Worm (Caenorhabditis elegans) whole organism, L2 larva: ENCODE results near the gene dnc-2.

Experiments used
- F13H6.1 ChIP-seq: sonication (generic microtip); optimal IDR thresholded peaks from 2 replicates; lab custom pipeline; 2016; ENCODE audit warnings: missing genetic modification characterization, missing compliant biosample characterization
- alr-1 ChIP-seq: fragments of 150-350 bp; optimal IDR thresholded peaks from 2 replicates; lab custom pipeline; 2014; ENCODE audit warnings: missing biosample characterization, missing genetic modification characterization
- aly-2 ChIP-seq: fragments of 150-350 bp; optimal IDR thresholded peaks from 2 replicates; lab custom pipeline; 2014; ENCODE audit warnings: missing biosample characterization, missing genetic modification characterization
- egl-27 ChIP-seq: sonication (generic microtip); optimal IDR thresholded peaks from 3 replicates; lab custom pipeline; 2017; ENCODE audit warnings: missing biosample characterization, missing genetic modification reagents, missing genetic modification characterization
- nhr-12 ChIP-seq: fragments of 150-350 bp; optimal IDR thresholded peaks from 2 replicates; lab custom pipeline; 2014; ENCODE audit warnings: missing biosample characterization, missing genetic modification characterization
- nhr-237 ChIP-seq: fragments of 150-350 bp; optimal IDR thresholded peaks from 2 replicates; lab custom pipeline; 2014; ENCODE audit warnings: missing biosample characterization, missing genetic modification characterization
- nhr-25 ChIP-seq: fragments of 150-350 bp; sonication (generic microtip); optimal IDR thresholded peaks from 3 replicates; lab custom pipeline; 2014; ENCODE audit warnings: missing biosample characterization, missing genetic modification characterization
- sma-9 ChIP-seq, 2 experiments: fragments of 150-350 bp in 1 of 2; sonication (generic microtip) in 1 of 2; optimal IDR thresholded peaks; 2 replicates each; lab custom pipeline; 2014 to 2016; ENCODE audit warnings: missing genetic modification characterization in 2 of 2, mild to moderate bottlenecking in 1 of 2, missing biosample characterization in 1 of 2, missing compliant biosample characterization in 1 of 2, missing genetic modification reagents in 1 of 2, moderate library complexity in 1 of 2
- snpc-4 ChIP-seq: fragments of 150-350 bp; optimal IDR thresholded peaks from 2 replicates; lab custom pipeline; 2014; ENCODE audit warnings: missing biosample characterization, missing genetic modification characterization
- unc-62 ChIP-seq: fragments of 150-350 bp; optimal IDR thresholded peaks from 2 replicates; lab custom pipeline; 2014; ENCODE audit warnings: missing biosample characterization, missing genetic modification reagents, missing genetic modification characterization

DNA sequence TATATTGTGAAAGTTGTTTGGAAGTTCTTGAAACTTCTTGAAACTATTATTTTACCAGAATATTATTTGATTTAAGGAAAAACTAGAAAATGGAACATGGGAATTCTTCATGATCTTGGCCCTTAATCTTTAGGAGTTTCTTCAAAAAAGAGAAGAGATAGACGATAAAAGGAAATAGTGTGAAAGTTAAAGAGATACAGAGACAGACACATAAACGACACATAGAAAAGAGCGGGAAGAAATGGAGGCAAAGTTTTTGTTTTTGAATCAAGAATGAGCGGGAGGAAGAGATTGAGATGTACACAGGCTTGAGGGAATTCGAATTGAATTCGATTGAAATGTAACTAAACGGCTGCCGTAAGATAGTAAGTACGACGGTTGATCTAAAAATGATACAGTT lies 28.1 kb downstream of the dnc-2 start:
- no peak for TF ChIP-seq alr-1
- TF ChIP-seq sma-9 (GFP tag; optimal IDR thresholded peaks at IDR 0.05; lab: Kevin White, UChicago) = no peak
- no peak for TF ChIP-seq sma-9 (tag; optimal IDR thresholded peaks at IDR 0.05; lab: Kevin White, UChicago)
- no peak for TF ChIP-seq egl-27
- no peak for TF ChIP-seq unc-62
- no peak for TF ChIP-seq snpc-4
- no peak for TF ChIP-seq nhr-237 (tag; lab: Kevin White, UChicago)
- no peak for TF ChIP-seq nhr-12 (tag; lab: Kevin White, UChicago)
- no peak for TF ChIP-seq nhr-25 (tag; lab: Kevin White, UChicago)
- TF ChIP-seq F13H6.1 = no peak
- no peak for TF ChIP-seq aly-2
